Worm (Caenorhabditis elegans) whole organism, L1 larva: ENCODE results near the gene F55F1.2.

Experiments
- C34B4.2 ChIP-seq: sonication (generic microtip); optimal IDR thresholded peaks from 2 replicates; lab custom pipeline; 2017; ENCODE audit warnings: mild to moderate bottlenecking, missing genetic modification characterization, missing compliant biosample characterization
- F16B12.6 ChIP-seq: fragments of 150-350 bp; optimal IDR thresholded peaks from 2 replicates; lab custom pipeline; 2014; ENCODE audit warnings: missing biosample characterization, missing genetic modification characterization
- aha-1 ChIP-seq: fragments of 150-350 bp; optimal IDR thresholded peaks from 2 replicates; lab custom pipeline; 2014; ENCODE audit warnings: missing biosample characterization, missing genetic modification characterization
- alr-1 ChIP-seq: fragments of 200-800 bp; sonication (Bioruptor generic); optimal IDR thresholded peaks from 2 replicates; lab custom pipeline; 2018; ENCODE audit warnings: borderline replicate concordance, mild to moderate bottlenecking, missing genetic modification characterization, missing compliant biosample characterization
- aly-2 ChIP-seq: fragments of 150-350 bp; optimal IDR thresholded peaks from 2 replicates; lab custom pipeline; 2014; ENCODE audit warnings: missing biosample characterization, missing genetic modification characterization
- ama-1 ChIP-seq: fragments of 150-350 bp; optimal IDR thresholded peaks from 2 replicates; lab custom pipeline; 2014
- blmp-1 ChIP-seq: fragments of 150-350 bp; optimal IDR thresholded peaks from 2 replicates; lab custom pipeline; 2014; ENCODE audit warnings: missing biosample characterization, missing genetic modification characterization
- ceh-63 ChIP-seq: fragments of 200-800 bp; sonication (Bioruptor generic); optimal IDR thresholded peaks from 2 replicates; lab custom pipeline; 2018; ENCODE audit warnings: mild to moderate bottlenecking, missing genetic modification characterization, missing compliant biosample characterization
- ceh-82 ChIP-seq, 3 experiments: fragments of 150-350 bp in 1 of 3; sonication (generic microtip) in 2 of 3; optimal IDR thresholded peaks; 2 replicates each; lab custom pipeline; 2014 to 2017; ENCODE audit warnings: missing biosample characterization in 3 of 3, missing genetic modification characterization in 3 of 3
- ceh-90 ChIP-seq: sonication (generic microtip); optimal IDR thresholded peaks from 2 replicates; lab custom pipeline; 2016; ENCODE audit warnings: missing genetic modification characterization, missing compliant biosample characterization
- ces-1 ChIP-seq: fragments of 150-350 bp; optimal IDR thresholded peaks from 2 replicates; lab custom pipeline; 2014; ENCODE audit warnings: missing biosample characterization, missing genetic modification reagents, missing genetic modification characterization
- dpl-1 ChIP-seq, 3 experiments: fragments of 150-350 bp in 2 of 3; sonication (generic microtip) in 1 of 3; optimal IDR thresholded peaks; 2 replicates each; lab custom pipeline; 2014 to 2017; ENCODE audit warnings: missing biosample characterization in 3 of 3, missing genetic modification characterization in 3 of 3, missing genetic modification reagents in 3 of 3
- efl-3 ChIP-seq: fragments of 200-800 bp; sonication (Bioruptor generic); optimal IDR thresholded peaks from 2 replicates; lab custom pipeline; 2018; ENCODE audit warnings: mild to moderate bottlenecking, missing genetic modification characterization, missing compliant biosample characterization
- egl-27 ChIP-seq, 2 experiments: fragments of 150-350 bp in 1 of 2; sonication (generic microtip); optimal IDR thresholded peaks; 3 replicates each; lab custom pipeline; 2017 to 2018; ENCODE audit warnings: missing biosample characterization in 2 of 2, missing genetic modification characterization in 2 of 2, missing genetic modification reagents in 2 of 2
- elt-2 ChIP-seq: sonication (generic microtip); optimal IDR thresholded peaks from 2 replicates; lab custom pipeline; 2016; ENCODE audit warnings: missing genetic modification characterization, mild to moderate bottlenecking, inconsistent platforms, missing compliant biosample characterization, missing genetic modification reagents
- fkh-10 ChIP-seq: sonication (generic microtip); optimal IDR thresholded peaks from 2 replicates; lab custom pipeline; 2017; ENCODE audit warnings: missing biosample characterization, missing genetic modification reagents, missing genetic modification characterization
- fkh-4 ChIP-seq: sonication (generic microtip); optimal IDR thresholded peaks from 2 replicates; lab custom pipeline; 2016; ENCODE audit warnings: missing compliant biosample characterization, missing genetic modification characterization, borderline replicate concordance
- fkh-8 ChIP-seq: sonication (generic microtip); optimal IDR thresholded peaks from 2 replicates; lab custom pipeline; 2016; ENCODE audit warnings: mild to moderate bottlenecking, missing genetic modification characterization, missing compliant biosample characterization
- fos-1 ChIP-seq: fragments of 150-350 bp; optimal IDR thresholded peaks from 2 replicates; lab custom pipeline; 2014; ENCODE audit warnings: missing biosample characterization, missing genetic modification characterization
- grh-1 ChIP-seq: fragments of 200-800 bp; sonication (Bioruptor generic); IDR thresholded peaks from 2 replicates; pipeline ENCODE4 v1.3.6; 2022; ENCODE audit warnings: missing genetic modification reagents, missing genetic modification characterization, missing compliant biosample characterization
- hlh-17 ChIP-seq: fragments of 200-800 bp; sonication (Bioruptor generic); optimal IDR thresholded peaks from 2 replicates; lab custom pipeline; 2018; ENCODE audit warnings: missing genetic modification characterization, mild to moderate bottlenecking, missing compliant biosample characterization, moderate library complexity, borderline replicate concordance
- isw-1 ChIP-seq: fragments of 200-800 bp; sonication (Bioruptor generic); IDR thresholded peaks from 2 replicates; pipeline ENCODE4 v1.3.6; 2022; ENCODE audit warnings: missing genetic modification characterization, missing compliant biosample characterization
- jun-1 ChIP-seq: fragments of 150-350 bp; optimal IDR thresholded peaks from 2 replicates; lab custom pipeline; 2014; ENCODE audit warnings: missing biosample characterization, missing genetic modification reagents, missing genetic modification characterization
- lin-14 ChIP-seq: fragments of 200-800 bp; sonication (Bioruptor generic); optimal IDR thresholded peaks from 2 replicates; lab custom pipeline; 2018; ENCODE audit warnings: mild to moderate bottlenecking, missing genetic modification characterization, moderate library complexity, missing compliant biosample characterization
- lin-15B ChIP-seq: fragments of 150-350 bp; sonication (generic microtip); optimal IDR thresholded peaks from 3 replicates; lab custom pipeline; 2014; ENCODE audit warnings: missing biosample characterization, missing genetic modification characterization
- lin-35 ChIP-seq, 2 experiments: fragments of 150-350 bp; optimal IDR thresholded peaks; 2 replicates each; lab custom pipeline; 2014; ENCODE audit warnings: missing biosample characterization in 2 of 2, missing genetic modification characterization in 2 of 2, missing genetic modification reagents in 2 of 2
- lin-39 ChIP-seq: fragments of 150-350 bp; optimal IDR thresholded peaks from 2 replicates; lab custom pipeline; 2014; ENCODE audit warnings: missing biosample characterization, missing genetic modification reagents, missing genetic modification characterization
- lsy-2 ChIP-seq, 2 experiments: fragments of 150-350 bp; optimal IDR thresholded peaks; 2 replicates each; lab custom pipeline; 2014; ENCODE audit warnings: missing biosample characterization in 2 of 2, missing genetic modification characterization in 2 of 2
- mab-9 ChIP-seq: fragments of 200-800 bp; sonication (Bioruptor generic); IDR thresholded peaks from 2 replicates; pipeline ENCODE4 v1.3.6; 2022; ENCODE audit warnings: missing genetic modification reagents, missing genetic modification characterization, missing compliant biosample characterization
- mef-2 ChIP-seq: fragments of 150-350 bp; optimal IDR thresholded peaks from 2 replicates; lab custom pipeline; 2014; ENCODE audit warnings: missing biosample characterization, missing genetic modification characterization
- mep-1 ChIP-seq: fragments of 150-350 bp; optimal IDR thresholded peaks from 2 replicates; lab custom pipeline; 2014; ENCODE audit warnings: missing biosample characterization, missing genetic modification characterization
- nhr-11 ChIP-seq: fragments of 150-350 bp; optimal IDR thresholded peaks from 2 replicates; lab custom pipeline; 2014; ENCODE audit warnings: missing biosample characterization, missing genetic modification characterization
- nhr-12 ChIP-seq: sonication (generic microtip); optimal IDR thresholded peaks from 2 replicates; lab custom pipeline; 2017; ENCODE audit warnings: missing biosample characterization, missing genetic modification characterization
- nhr-47 ChIP-seq: sonication (generic microtip); optimal IDR thresholded peaks from 2 replicates; lab custom pipeline; 2016; ENCODE audit warnings: mild to moderate bottlenecking, missing genetic modification characterization, moderate library complexity, missing compliant biosample characterization
- nhr-71 ChIP-seq: sonication (generic microtip); optimal IDR thresholded peaks from 2 replicates; lab custom pipeline; 2016; ENCODE audit warnings: mild to moderate bottlenecking, missing genetic modification characterization, moderate library complexity, missing compliant biosample characterization
- nhr-84 ChIP-seq: sonication (generic microtip); optimal IDR thresholded peaks from 2 replicates; lab custom pipeline; 2017; ENCODE audit warnings: missing biosample characterization, missing genetic modification characterization
- nhr-90 ChIP-seq: sonication (generic microtip); optimal IDR thresholded peaks from 2 replicates; lab custom pipeline; 2016; ENCODE audit warnings: mild to moderate bottlenecking, missing genetic modification characterization, missing compliant biosample characterization; ENCODE audit not compliant: poor library complexity
- pag-3 ChIP-seq: sonication (generic microtip); optimal IDR thresholded peaks from 2 replicates; lab custom pipeline; 2017; ENCODE audit warnings: missing genetic modification characterization, mild to moderate bottlenecking, missing compliant biosample characterization, antibody characterized with exemption, borderline replicate concordance; ENCODE audit not compliant: insufficient read depth
- pax-3 ChIP-seq: fragments of 200-800 bp; sonication (Bioruptor generic); optimal IDR thresholded peaks from 2 replicates; lab custom pipeline; 2018; ENCODE audit warnings: mild to moderate bottlenecking, missing genetic modification characterization, moderate library complexity, missing compliant biosample characterization
- snpc-4 ChIP-seq: fragments of 150-350 bp; optimal IDR thresholded peaks from 2 replicates; lab custom pipeline; 2014; ENCODE audit warnings: missing biosample characterization, missing genetic modification characterization
- snu-23 ChIP-seq: sonication (generic microtip); optimal IDR thresholded peaks from 2 replicates; lab custom pipeline; 2016; ENCODE audit warnings: missing genetic modification characterization, missing compliant biosample characterization
- sox-4 ChIP-seq: sonication (generic microtip); optimal IDR thresholded peaks from 2 replicates; lab custom pipeline; 2016; ENCODE audit warnings: missing genetic modification characterization, missing compliant biosample characterization
- sptf-1 ChIP-seq: fragments of 150-350 bp; optimal IDR thresholded peaks from 2 replicates; lab custom pipeline; 2014; ENCODE audit warnings: missing biosample characterization, missing genetic modification characterization
- sup-37 ChIP-seq: fragments of 200-800 bp; sonication (Bioruptor generic); optimal IDR thresholded peaks from 2 replicates; lab custom pipeline; 2018; ENCODE audit warnings: mild to moderate bottlenecking, missing genetic modification characterization, missing compliant biosample characterization
- unc-62 ChIP-seq: fragments of 150-350 bp; optimal IDR thresholded peaks from 2 replicates; lab custom pipeline; 2014; ENCODE audit warnings: missing biosample characterization, missing genetic modification reagents, missing genetic modification characterization
- unc-86 ChIP-seq: sonication (generic microtip); optimal IDR thresholded peaks from 2 replicates; lab custom pipeline; 2016; ENCODE audit warnings: missing genetic modification characterization, missing compliant biosample characterization
- vab-15 ChIP-seq: sonication (generic microtip); optimal IDR thresholded peaks from 2 replicates; lab custom pipeline; 2017; ENCODE audit warnings: missing genotype, mild to moderate bottlenecking, missing genetic modification characterization, missing compliant biosample characterization
- xbp-1 ChIP-seq: sonication (generic microtip); optimal IDR thresholded peaks from 2 replicates; lab custom pipeline; 2016; ENCODE audit warnings: missing genetic modification characterization, missing compliant biosample characterization
- zag-1 ChIP-seq: fragments of 150-350 bp; optimal IDR thresholded peaks from 2 replicates; lab custom pipeline; 2014; ENCODE audit warnings: missing biosample characterization, missing genetic modification characterization
- zip-4 ChIP-seq: fragments of 200-800 bp; sonication (Bioruptor generic); optimal IDR thresholded peaks from 2 replicates; lab custom pipeline; 2018; ENCODE audit warnings: mild to moderate bottlenecking, missing genetic modification characterization, moderate library complexity, missing compliant biosample characterization

F55F1.2 gene

ce11 chrX:2807390-2807789, 37.5 kb upstream of the F55F1.2 start, which contains the start of gene C14A11.5 (continued):
- TF ChIP-seq pag-3 (tag; lab: Kevin White, UChicago), result no peak
- no peak for TF ChIP-seq aha-1 (tag; lab: Kevin White, UChicago)
- no peak for TF ChIP-seq nhr-90 (tag; lab: Kevin White, UChicago)
- TF ChIP-seq sox-4 (tag; lab: Kevin White, UChicago), result no peak
- peak in 1 of 2 experiments; percentile 12 for TF ChIP-seq lin-35 (GFP tag; optimal IDR thresholded peaks at IDR 0.05; lab: Kevin White, UChicago)
- no peak for TF ChIP-seq lsy-2 (tag; optimal IDR thresholded peaks at IDR 0.05; lab: Kevin White, UChicago)
- TF ChIP-seq nhr-47 (tag; lab: Kevin White, UChicago), result peak; percentile 66
- TF ChIP-seq ama-1 (lab: Kevin White, UChicago), result no peak
- TF ChIP-seq snpc-4 (tag; lab: Kevin White, UChicago), result no peak
- no peak for TF ChIP-seq dpl-1 (GFP tag; optimal IDR thresholded peaks at IDR 0.05; lab: Kevin White, UChicago)
- no peak for TF ChIP-seq nhr-84 (tag; lab: Kevin White, UChicago)
- TF ChIP-seq lin-39, result no peak
- TF ChIP-seq sptf-1 (tag; lab: Kevin White, UChicago), result no peak
- no peak for TF ChIP-seq F16B12.6
- no peak for TF ChIP-seq mep-1 (tag; lab: Kevin White, UChicago)
- TF ChIP-seq efl-3, result no peak
- TF ChIP-seq nhr-11 (tag; lab: Kevin White, UChicago), result no peak
- TF ChIP-seq ceh-63 (GFP tag; lab: Kevin White, UChicago), result no peak
- TF ChIP-seq vab-15 (tag; lab: Kevin White, UChicago), result no peak
- no peak for TF ChIP-seq grh-1 (GFP tag; lab: Robert Waterston, UW)
- TF ChIP-seq ceh-82 (tag; optimal IDR thresholded peaks at IDR 0.05; lab: Kevin White, UChicago), result peak in 1 of 3 experiments; percentile 32
- TF ChIP-seq zip-4 (GFP tag; lab: Kevin White, UChicago), result no peak
- no peak for TF ChIP-seq aly-2 (tag; lab: Kevin White, UChicago)
- peak; percentile 72 for TF ChIP-seq lin-14 (GFP tag; lab: Kevin White, UChicago)
- no peak for TF ChIP-seq isw-1 (GFP tag; lab: Robert Waterston, UW)
- peak; percentile 65 for TF ChIP-seq nhr-71 (tag; lab: Kevin White, UChicago)
- TF ChIP-seq sup-37 (GFP tag; lab: Kevin White, UChicago), result no peak
- TF ChIP-seq nhr-12, result no peak
- no peak for TF ChIP-seq snu-23 (GFP tag; lab: Kevin White, UChicago)
- TF ChIP-seq zag-1 (tag; lab: Kevin White, UChicago), result no peak
- peak; percentile 4 for TF ChIP-seq xbp-1 (tag; lab: Kevin White, UChicago)
- TF ChIP-seq unc-86, result peak; percentile 53
- no peak for TF ChIP-seq elt-2 (tag; lab: Kevin White, UChicago)
- TF ChIP-seq jun-1 (tag; lab: Kevin White, UChicago), result no peak
- TF ChIP-seq, all 84 proteins: peak for 13

- TF ChIP-seq unc-62, result no peak
- peak; percentile 63 for TF ChIP-seq vab-15 (tag; lab: Kevin White, UChicago)
- TF ChIP-seq mef-2, result no peak
- TF ChIP-seq fos-1 (tag; lab: Kevin White, UChicago), result no peak
- no peak for TF ChIP-seq F16B12.6
- no peak for TF ChIP-seq mab-9
- no peak for TF ChIP-seq jun-1 (tag; lab: Kevin White, UChicago)
- TF ChIP-seq ceh-90 (tag; lab: Kevin White, UChicago), result no peak
- TF ChIP-seq egl-27 (tag; optimal IDR thresholded peaks at IDR 0.05; lab: Kevin White, UChicago), result no peak
- peak; percentile 78 for TF ChIP-seq blmp-1 (tag; lab: Kevin White, UChicago)
- no peak for TF ChIP-seq C34B4.2 (tag; lab: Kevin White, UChicago)
- peak; percentile 1 for TF ChIP-seq pax-3
- TF ChIP-seq fkh-4 (tag; lab: Kevin White, UChicago), result no peak
- TF ChIP-seq alr-1 (tag; lab: Kevin White, UChicago), result no peak
- no peak for TF ChIP-seq grh-1 (GFP tag; lab: Robert Waterston, UW)
- no peak for TF ChIP-seq sptf-1 (tag; lab: Kevin White, UChicago)
- peak; percentile 65 for TF ChIP-seq fkh-8
- no peak for TF ChIP-seq fkh-10 (GFP tag; lab: Kevin White, UChicago)
- peak; percentile 79 for TF ChIP-seq nhr-71 (tag; lab: Kevin White, UChicago)
- peak; percentile 69 for TF ChIP-seq snu-23 (GFP tag; lab: Kevin White, UChicago)
- TF ChIP-seq ces-1 (GFP tag; lab: Kevin White, UChicago), result no peak
- TF ChIP-seq sup-37 (GFP tag; lab: Kevin White, UChicago), result no peak
- TF ChIP-seq hlh-17, result no peak
- no peak for TF ChIP-seq lin-15B (tag; lab: Kevin White, UChicago)
- no peak for TF ChIP-seq ceh-63 (GFP tag; lab: Kevin White, UChicago)
Measured at ce11 chrX:2802562-2803165, 32.8 kb upstream of the F55F1.2 start, which contains the start of gene C14A11.2. Gene C14A11.2, plus strand, starts transcription at chrX:2803112.
